Worm (Caenorhabditis elegans) whole organism, L4 larva: ENCODE results near the gene W08E12.2.

Experiments
- T26A8.4 ChIP-seq: fragments of 200-800 bp; sonication (Bioruptor generic); IDR thresholded peaks from 2 replicates; pipeline ENCODE4 v1.3.6; 2022; ENCODE audit warnings: missing genetic modification characterization, missing compliant biosample characterization
- Y48G9A.11 ChIP-seq: fragments of 200-800 bp; sonication (Bioruptor generic); IDR thresholded peaks from 2 replicates; pipeline ENCODE4 v1.3.6; 2022; ENCODE audit warnings: missing genetic modification reagents, missing genetic modification characterization, missing compliant biosample characterization
- aha-1 ChIP-seq: fragments of 150-350 bp; peaks from one replicate; lab custom pipeline; 2014; ENCODE audit warnings: missing biosample characterization, missing genetic modification characterization
- aly-2 ChIP-seq: sonication (generic microtip); optimal IDR thresholded peaks from 2 replicates; lab custom pipeline; 2018; ENCODE audit warnings: missing biosample characterization, missing genetic modification characterization
- daf-12 ChIP-seq: fragments of 150-350 bp; optimal IDR thresholded peaks from 2 replicates; lab custom pipeline; 2014; ENCODE audit warnings: missing biosample characterization, missing genetic modification reagents, missing genetic modification characterization
- dmd-6 ChIP-seq: fragments of 200-800 bp; sonication (Bioruptor generic); IDR thresholded peaks from 2 replicates; pipeline ENCODE4 v1.3.6; 2022; ENCODE audit warnings: missing genetic modification reagents, missing genetic modification characterization, missing compliant biosample characterization
- lin-13 ChIP-seq: fragments of 150-350 bp; optimal IDR thresholded peaks from 2 replicates; lab custom pipeline; 2014; ENCODE audit warnings: missing biosample characterization, missing genetic modification reagents, missing genetic modification characterization
- nhr-11 ChIP-seq: fragments of 150-350 bp; optimal IDR thresholded peaks from 2 replicates; lab custom pipeline; 2014; ENCODE audit warnings: missing biosample characterization, missing genetic modification characterization
- nhr-237 ChIP-seq: sonication (generic microtip); optimal IDR thresholded peaks from 2 replicates; lab custom pipeline; 2017; ENCODE audit warnings: missing biosample characterization, missing genetic modification characterization
- nhr-76 ChIP-seq: fragments of 150-350 bp; optimal IDR thresholded peaks from 2 replicates; lab custom pipeline; 2014; ENCODE audit warnings: missing biosample characterization, missing genetic modification characterization
- pha-4 ChIP-seq, 2 experiments: fragments of 150-350 bp in 1 of 2; fragments of 200-800 bp in 1 of 2; sonication (Bioruptor generic) in 1 of 2; IDR thresholded peaks in 1 of 2; optimal IDR thresholded peaks in 1 of 2; 2 replicates each; pipeline versions ENCODE4 v1.3.6 to Lab custom; 2014 to 2022; ENCODE audit warnings: missing genetic modification characterization in 2 of 2, missing genetic modification reagents in 2 of 2, missing biosample characterization in 1 of 2, missing compliant biosample characterization in 1 of 2
- zip-11 ChIP-seq: fragments of 200-800 bp; sonication (Bioruptor generic); IDR thresholded peaks from 2 replicates; pipeline ENCODE4 v1.3.6; 2022; ENCODE audit warnings: missing genetic modification characterization, missing compliant biosample characterization

- TF ChIP-seq T26A8.4 (no peak), nhr-237 (tag; lab: Kevin White, UChicago) (no peak), aha-1 (tag; lab: Kevin White, UChicago) (no peak), nhr-11 (no peak), nhr-76 (tag; lab: Kevin White, UChicago) (no peak), aly-2 (tag; lab: Kevin White, UChicago) (no peak), daf-12 (tag; lab: Kevin White, UChicago) (no peak), pha-4 (GFP tag; IDR thresholded peaks at IDR 0.05; lab: Robert Waterston, UW) (no peak), pha-4 (tag; optimal IDR thresholded peaks at IDR 0.05; lab: Kevin White, UChicago) (no peak), dmd-6 (GFP tag; lab: Robert Waterston, UW) (no peak), zip-11 (no peak), lin-13 (GFP tag; lab: Kevin White, UChicago) (no peak), Y48G9A.11 (no peak)
Observed at ce11 chrIV:3291977-3292561, 13.6 kb upstream of the W08E12.2 start, which contains the start of gene W08E12.8.
